Worm (Caenorhabditis elegans) whole organism, young adult: ENCODE results near the gene C38H2.2.
A peak's percentile ranks its signal among the peaks of the same experiment; 100 is the strongest.

ENCODE experiments used
- D2030.7 ChIP-seq: fragments of 200-800 bp; sonication (Bioruptor generic); IDR thresholded peaks from 2 replicates; pipeline ENCODE4 v1.3.6; 2022; ENCODE audit warnings: missing genetic modification reagents, missing genetic modification characterization, missing compliant biosample characterization
- F10E7.11 ChIP-seq: sonication (generic microtip); optimal IDR thresholded peaks from 2 replicates; lab custom pipeline; 2017; ENCODE audit warnings: mild to moderate bottlenecking, missing genetic modification characterization, moderate library complexity, missing compliant biosample characterization
- F37B4.10 ChIP-seq: fragments of 200-800 bp; sonication (Bioruptor generic); IDR thresholded peaks from 2 replicates; pipeline ENCODE4 v1.3.6; 2022; ENCODE audit warnings: missing genetic modification characterization, missing compliant biosample characterization
- F39B2.1 ChIP-seq: fragments of 200-800 bp; sonication (Bioruptor generic); IDR thresholded peaks from 2 replicates; pipeline ENCODE4 v1.3.6; 2022; ENCODE audit warnings: missing genetic modification reagents, missing genetic modification characterization, missing compliant biosample characterization
- F57A8.1 ChIP-seq: fragments of 200-800 bp; sonication (Bioruptor generic); optimal IDR thresholded peaks from 2 replicates; lab custom pipeline; 2018; ENCODE audit warnings: mild to moderate bottlenecking, missing genetic modification characterization, moderate library complexity, missing compliant biosample characterization
- F57C9.4 ChIP-seq: sonication (generic microtip); optimal IDR thresholded peaks from 2 replicates; lab custom pipeline; 2017; ENCODE audit warnings: mild to moderate bottlenecking, missing genetic modification characterization, missing compliant biosample characterization
- T26A5.8 ChIP-seq: sonication (generic microtip); optimal IDR thresholded peaks from 2 replicates; lab custom pipeline; 2016; ENCODE audit warnings: missing genetic modification characterization, missing compliant biosample characterization
- Y53F4B.3 ChIP-seq: fragments of 200-800 bp; sonication (Bioruptor generic); IDR thresholded peaks from 2 replicates; pipeline ENCODE4 v1.3.6; 2022; ENCODE audit warnings: missing genetic modification reagents, missing genetic modification characterization, missing compliant biosample characterization
- Y53G8AR.9 ChIP-seq: fragments of 200-800 bp; sonication (Bioruptor generic); conservative IDR thresholded peaks from 2 replicates; pipeline ENCODE4 v1.3.6; 2022; ENCODE audit warnings: missing genetic modification reagents, missing genetic modification characterization, missing compliant biosample characterization
- Y56A3A.18 ChIP-seq: fragments of 200-800 bp; sonication (Bioruptor generic); IDR thresholded peaks from 2 replicates; pipeline ENCODE4 v1.3.6; 2022; ENCODE audit warnings: missing genetic modification reagents, missing genetic modification characterization, missing compliant biosample characterization
- ama-1 ChIP-seq, 3 experiments: fragments of 150-350 bp in 1 of 3; sonication (generic microtip) in 2 of 3; optimal IDR thresholded peaks; 2 replicates each; lab custom pipeline; 2014 to 2018; ENCODE audit warnings: missing biosample characterization in 2 of 3, missing genetic modification characterization in 2 of 3, missing genetic modification reagents in 2 of 3
- atf-7 ChIP-seq: sonication (generic microtip); optimal IDR thresholded peaks from 2 replicates; lab custom pipeline; 2017; ENCODE audit warnings: mild to moderate bottlenecking, missing genetic modification characterization, missing compliant biosample characterization
- attf-6 ChIP-seq: fragments of 200-800 bp; sonication (Bioruptor generic); IDR thresholded peaks from 2 replicates; pipeline ENCODE4 v1.3.6; 2022; ENCODE audit warnings: missing genetic modification reagents, missing genetic modification characterization, missing compliant biosample characterization
- bed-2 ChIP-seq: fragments of 200-800 bp; sonication (Bioruptor generic); IDR thresholded peaks from 2 replicates; pipeline ENCODE4 v1.3.6; 2022; ENCODE audit warnings: missing genetic modification reagents, missing genetic modification characterization, missing compliant biosample characterization
- ceh-27 ChIP-seq: fragments of 200-800 bp; sonication (Bioruptor generic); optimal IDR thresholded peaks from 2 replicates; lab custom pipeline; 2018; ENCODE audit warnings: mild to moderate bottlenecking, missing genetic modification characterization, moderate library complexity, missing compliant biosample characterization
- ceh-58 ChIP-seq: fragments of 200-800 bp; sonication (Bioruptor generic); IDR thresholded peaks from 2 replicates; pipeline ENCODE4 v1.3.6; 2022; ENCODE audit warnings: missing genetic modification characterization, missing compliant biosample characterization
- ceh-91 ChIP-seq: fragments of 200-800 bp; sonication (Bioruptor generic); IDR thresholded peaks from 2 replicates; pipeline ENCODE4 v1.3.6; 2022; ENCODE audit warnings: missing genetic modification reagents, missing genetic modification characterization, missing compliant biosample characterization
- dpl-1 ChIP-seq: fragments of 150-350 bp; optimal IDR thresholded peaks from 2 replicates; lab custom pipeline; 2014; ENCODE audit warnings: missing biosample characterization, missing genetic modification reagents, missing genetic modification characterization
- egl-18 ChIP-seq: fragments of 200-800 bp; sonication (Bioruptor generic); IDR thresholded peaks from 2 replicates; pipeline ENCODE4 v1.3.6; 2022; ENCODE audit warnings: missing genetic modification reagents, missing genetic modification characterization, missing compliant biosample characterization
- ekl-4 ChIP-seq: fragments of 200-800 bp; sonication (Bioruptor generic); IDR thresholded peaks from 2 replicates; pipeline ENCODE4 v1.3.6; 2022; ENCODE audit warnings: missing genetic modification reagents, missing genetic modification characterization, missing compliant biosample characterization
- fkh-3 ChIP-seq: sonication (generic microtip); optimal IDR thresholded peaks from 2 replicates; lab custom pipeline; 2016; ENCODE audit warnings: mild to moderate bottlenecking, missing genetic modification characterization, missing compliant biosample characterization
- hmg-1.2 ChIP-seq: fragments of 200-800 bp; sonication (Bioruptor generic); IDR thresholded peaks from 2 replicates; pipeline ENCODE4 v1.3.6; 2022; ENCODE audit warnings: missing genetic modification reagents, missing genetic modification characterization, missing compliant biosample characterization
- lin-40 ChIP-seq: sonication (generic microtip); optimal IDR thresholded peaks from 2 replicates; lab custom pipeline; 2016; ENCODE audit warnings: missing genetic modification characterization, mild to moderate bottlenecking, missing compliant biosample characterization, missing genotype, missing genetic modification reagents
- lsl-1 ChIP-seq: fragments of 200-800 bp; sonication (Bioruptor generic); optimal IDR thresholded peaks from 2 replicates; lab custom pipeline; 2018; ENCODE audit warnings: mild to moderate bottlenecking, missing genetic modification characterization, moderate library complexity, missing compliant biosample characterization
- lsy-27 ChIP-seq: sonication (generic microtip); optimal IDR thresholded peaks from 2 replicates; lab custom pipeline; 2017; ENCODE audit warnings: missing genetic modification characterization, mild to moderate bottlenecking, missing compliant biosample characterization, antibody characterized with exemption, missing genotype, borderline replicate concordance; ENCODE audit not compliant: insufficient read depth
- madf-10 ChIP-seq: sonication (generic microtip); optimal IDR thresholded peaks from 2 replicates; lab custom pipeline; 2016; ENCODE audit warnings: mild to moderate bottlenecking, missing genetic modification characterization, missing compliant biosample characterization
- madf-8 ChIP-seq: fragments of 200-800 bp; sonication (Bioruptor generic); conservative IDR thresholded peaks from 2 replicates; pipeline ENCODE4 v1.3.6; 2022; ENCODE audit warnings: missing genetic modification reagents, missing genetic modification characterization, missing compliant biosample characterization
- nfyb-1 ChIP-seq: fragments of 200-800 bp; sonication (Bioruptor generic); IDR thresholded peaks from 2 replicates; pipeline ENCODE4 v1.3.6; 2022; ENCODE audit warnings: missing genetic modification reagents, missing genetic modification characterization, missing compliant biosample characterization
- nhr-120 ChIP-seq: fragments of 200-800 bp; sonication (Bioruptor generic); IDR thresholded peaks from 2 replicates; pipeline ENCODE4 v1.3.6; 2022; ENCODE audit warnings: missing genetic modification characterization, missing compliant biosample characterization
- nhr-179 ChIP-seq: sonication (generic microtip); optimal IDR thresholded peaks from 2 replicates; lab custom pipeline; 2016; ENCODE audit warnings: mild to moderate bottlenecking, missing genetic modification characterization, missing compliant biosample characterization
- pha-4 ChIP-seq: fragments of 150-350 bp; sonication (generic microtip); optimal IDR thresholded peaks from 2 replicates; lab custom pipeline; 2014; ENCODE audit warnings: missing biosample characterization, missing genetic modification reagents, missing genetic modification characterization
- sdz-38 ChIP-seq: sonication (generic microtip); optimal IDR thresholded peaks from 2 replicates; lab custom pipeline; 2016; ENCODE audit warnings: missing genotype, missing genetic modification characterization, missing compliant biosample characterization
- snpc-1.3 ChIP-seq: sonication (generic microtip); optimal IDR thresholded peaks from 2 replicates; lab custom pipeline; 2017; ENCODE audit warnings: missing genetic modification characterization, mild to moderate bottlenecking, missing compliant biosample characterization, antibody characterized with exemption, moderate library complexity, missing genotype, missing genetic modification reagents; ENCODE audit not compliant: insufficient read depth
- snpc-3.4 ChIP-seq: sonication (generic microtip); optimal IDR thresholded peaks from 2 replicates; lab custom pipeline; 2017; ENCODE audit warnings: missing genetic modification characterization, mild to moderate bottlenecking, missing compliant biosample characterization, antibody characterized with exemption, moderate library complexity, missing genotype, missing genetic modification reagents
- unc-62 ChIP-seq: fragments of 150-350 bp; optimal IDR thresholded peaks from 2 replicates; lab custom pipeline; 2014; ENCODE audit warnings: missing biosample characterization, missing genetic modification reagents, missing genetic modification characterization
- ztf-26 ChIP-seq: sonication (generic microtip); optimal IDR thresholded peaks from 2 replicates; lab custom pipeline; 2017; ENCODE audit warnings: missing genetic modification characterization, missing compliant biosample characterization

C38H2.2 gene

ce11 chrIII:10358751-10359150, 22.8 kb upstream of the C38H2.2 start:
- TF ChIP-seq ceh-27 (GFP tag; lab: Kevin White, UChicago) = peak; percentile 35
- no peak for TF ChIP-seq attf-6 (GFP tag; lab: Robert Waterston, UW)
- no peak for TF ChIP-seq sdz-38 (tag; lab: Kevin White, UChicago)
- no peak for TF ChIP-seq lin-40 (tag; lab: Kevin White, UChicago)

ce11 chrIII:10359916-10360315, 21.7 kb upstream of the C38H2.2 start:
- TF ChIP-seq lsl-1 (GFP tag; lab: Kevin White, UChicago) (no peak), nhr-179 (tag; lab: Kevin White, UChicago) (no peak), hmg-1.2 (GFP tag; lab: Robert Waterston, UW) (no peak), atf-7 (tag; lab: Kevin White, UChicago) (no peak), F57A8.1 (GFP tag; lab: Kevin White, UChicago) (no peak), bed-2 (GFP tag; lab: Robert Waterston, UW) (no peak), madf-10 (tag; lab: Kevin White, UChicago) (no peak), F10E7.11 (tag; lab: Kevin White, UChicago) (no peak), unc-62 (no peak), snpc-3.4 (tag; lab: Kevin White, UChicago) (no peak), Y56A3A.18 (no peak), ekl-4 (no peak), F37B4.10 (GFP tag; lab: Robert Waterston, UW) (no peak), lsy-27 (tag; lab: Kevin White, UChicago) (no peak), dpl-1 (GFP tag; lab: Kevin White, UChicago) (no peak), ceh-58 (no peak), Y53F4B.3 (GFP tag; lab: Robert Waterston, UW) (no peak)

ce11 chrIII:10361456-10361855, 20.1 kb upstream of the C38H2.2 start:
- no peak for TF ChIP-seq bed-2 (GFP tag; lab: Robert Waterston, UW)
- no peak for TF ChIP-seq D2030.7
- TF ChIP-seq ama-1 (optimal IDR thresholded peaks at IDR 0.05; lab: Kevin White, UChicago) = no peak
- TF ChIP-seq ama-1 (GFP tag; optimal IDR thresholded peaks at IDR 0.05; lab: Kevin White, UChicago) = no peak
- no peak for TF ChIP-seq egl-18 (GFP tag; lab: Robert Waterston, UW)
- no peak for TF ChIP-seq T26A5.8 (tag; lab: Kevin White, UChicago)
- no peak for TF ChIP-seq nhr-120 (GFP tag; lab: Robert Waterston, UW)
- TF ChIP-seq nfyb-1 (GFP tag; lab: Robert Waterston, UW) = no peak
- no peak for TF ChIP-seq Y53F4B.3 (GFP tag; lab: Robert Waterston, UW)
- TF ChIP-seq F39B2.1 (GFP tag; lab: Robert Waterston, UW) = no peak
- no peak for TF ChIP-seq madf-8 (GFP tag; lab: Robert Waterston, UW)
- no peak for TF ChIP-seq fkh-3
- TF ChIP-seq pha-4 (tag; lab: Kevin White, UChicago) = no peak
- no peak for TF ChIP-seq F57C9.4 (tag; lab: Kevin White, UChicago)
- TF ChIP-seq ztf-26 = no peak
- TF ChIP-seq, all 124 proteins: peak for 0

ce11 chrIII:10362920-10363319, 18.7 kb upstream of the C38H2.2 start:
- no peak for TF ChIP-seq snpc-3.4 (tag; lab: Kevin White, UChicago)
- no peak for TF ChIP-seq attf-6 (GFP tag; lab: Robert Waterston, UW)
- TF ChIP-seq snpc-1.3 (tag; lab: Kevin White, UChicago) = no peak
- no peak for TF ChIP-seq ceh-91 (GFP tag; lab: Robert Waterston, UW)
- no peak for TF ChIP-seq Y53G8AR.9
- TF ChIP-seq hmg-1.2 (GFP tag; lab: Robert Waterston, UW) = no peak
